Worm (Caenorhabditis elegans): ENCODE measurements around the gene cyp-35B2.

DNA sequence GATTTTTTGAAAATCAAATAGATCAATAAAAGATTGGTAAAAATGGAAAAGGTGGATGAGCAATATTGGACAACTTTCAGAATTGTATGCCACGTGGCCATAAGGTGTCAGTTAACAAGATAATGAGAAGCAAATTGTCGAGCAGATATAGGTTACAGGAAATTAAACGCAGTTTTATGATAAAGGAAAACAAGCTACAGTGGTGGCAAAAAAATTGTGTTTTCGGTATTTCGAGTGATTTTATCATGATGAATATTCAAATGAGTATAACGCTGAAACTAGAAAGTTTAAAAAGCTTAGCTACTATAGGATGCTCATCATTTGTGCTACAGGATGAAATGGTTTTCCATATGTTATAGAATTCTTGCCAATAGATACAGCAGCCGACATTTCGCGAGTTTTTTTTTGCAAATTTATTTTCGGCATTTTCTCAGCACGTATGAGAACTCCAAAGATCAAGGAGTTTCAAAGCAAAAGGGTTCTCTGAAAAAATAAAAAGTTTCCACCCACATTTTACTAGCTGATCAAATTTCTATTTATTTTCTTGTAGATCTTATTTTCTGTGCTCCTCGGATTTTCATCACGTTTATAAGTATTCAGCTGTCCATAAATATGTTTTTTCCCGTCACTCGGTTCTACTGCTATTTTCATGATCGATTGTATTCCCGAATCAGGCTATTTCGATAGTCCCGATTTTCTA is 39.4 kb upstream of the cyp-35B2 start, which contains the start of the genes str-229 and srh-190:
- no peak for TF ChIP-seq ama-1 (optimal IDR thresholded peaks at IDR 0.05)
- no peak for TF ChIP-seq hmg-4 (GFP tag; optimal IDR thresholded peaks at IDR 0.05)
- no peak for TF ChIP-seq scrt-1 (GFP tag; IDR thresholded peaks at IDR 0.05)
- no peak for TF ChIP-seq hnd-1 (tag; optimal IDR thresholded peaks at IDR 0.05)
- no peak for TF ChIP-seq hmbx-1 (tag; optimal IDR thresholded peaks at IDR 0.05)
- no peak for TF ChIP-seq ceh-13 (GFP tag; optimal IDR thresholded peaks at IDR 0.05)
- TF ChIP-seq ets-7 (tag; optimal IDR thresholded peaks at IDR 0.05): no peak
- TF ChIP-seq sea-1 (GFP tag; conservative IDR thresholded peaks at IDR 0.05): no peak
- TF ChIP-seq ceh-36 (tag; optimal IDR thresholded peaks at IDR 0.05): no peak
- no peak for TF ChIP-seq tra-4 (tag; optimal IDR thresholded peaks at IDR 0.05)
- no peak for TF ChIP-seq flt-1 (GFP tag; IDR thresholded peaks at IDR 0.05)
- TF ChIP-seq pes-1 (GFP tag; IDR thresholded peaks at IDR 0.05): no peak
- TF ChIP-seq F13C5.2 (tag; optimal IDR thresholded peaks at IDR 0.05): no peak
- TF ChIP-seq tbx-11 (GFP tag; IDR thresholded peaks at IDR 0.05): no peak
